Worm (Caenorhabditis elegans): ENCODE measurements around the gene F17C11.26.
A peak's percentile ranks its signal among the peaks of the same experiment; 100 is the strongest.

The F17C11.26 gene

ce11 chrV:10954334-10954733 lies 13.1 kb downstream of the F17C11.26 start, which contains the start of gene clec-221:
Gene clec-221 (minus strand): TSS chrV:10954434.
- no peak for TF ChIP-seq tbx-2 (tag; optimal IDR thresholded peaks at IDR 0.05)
- no peak for TF ChIP-seq jun-1 (tag; optimal IDR thresholded peaks at IDR 0.05)
- TF ChIP-seq ceh-82 (tag; optimal IDR thresholded peaks at IDR 0.05): no peak

- peak; percentile 70 for TF ChIP-seq elt-2 (tag; optimal IDR thresholded peaks at IDR 0.05)
- TF ChIP-seq mdl-1 (tag; optimal IDR thresholded peaks at IDR 0.05): no peak
- TF ChIP-seq elt-3 (tag; optimal IDR thresholded peaks at IDR 0.05): no peak
- no peak for TF ChIP-seq pha-4 (tag; optimal IDR thresholded peaks at IDR 0.05)
- TF ChIP-seq pqm-1 (tag; optimal IDR thresholded peaks at IDR 0.05): peak; percentile 82
- no peak for TF ChIP-seq ceh-16 (tag; optimal IDR thresholded peaks at IDR 0.05)
- no peak for TF ChIP-seq nhr-12 (tag; optimal IDR thresholded peaks at IDR 0.05)
- no peak for TF ChIP-seq ceh-82 (tag; optimal IDR thresholded peaks at IDR 0.05)
- no peak for TF ChIP-seq R02D3.7 (tag; optimal IDR thresholded peaks at IDR 0.05)
- TF ChIP-seq mml-1 (tag; optimal IDR thresholded peaks at IDR 0.05): no peak
- TF ChIP-seq lin-39 (tag; optimal IDR thresholded peaks at IDR 0.05): no peak
Measured at ce11 chrV:10954832-10955231, 13.6 kb downstream of the F17C11.26 start, which contains the start of gene F17C11.6. Gene F17C11.6 (plus strand): TSS chrV:10955121.

ce11 chrV:10955681-10956476 lies 14.6 kb downstream of the F17C11.26 start, which contains the start of gene F17C11.13:
Gene F17C11.13 (plus strand): TSS chrV:10955923.
- peak; percentile 32 for TF ChIP-seq pqm-1 (tag; optimal IDR thresholded peaks at IDR 0.05)
- peak; percentile 59 for TF ChIP-seq elt-2 (tag; optimal IDR thresholded peaks at IDR 0.05)
- TF ChIP-seq mml-1 (tag; optimal IDR thresholded peaks at IDR 0.05): no peak

DNA sequence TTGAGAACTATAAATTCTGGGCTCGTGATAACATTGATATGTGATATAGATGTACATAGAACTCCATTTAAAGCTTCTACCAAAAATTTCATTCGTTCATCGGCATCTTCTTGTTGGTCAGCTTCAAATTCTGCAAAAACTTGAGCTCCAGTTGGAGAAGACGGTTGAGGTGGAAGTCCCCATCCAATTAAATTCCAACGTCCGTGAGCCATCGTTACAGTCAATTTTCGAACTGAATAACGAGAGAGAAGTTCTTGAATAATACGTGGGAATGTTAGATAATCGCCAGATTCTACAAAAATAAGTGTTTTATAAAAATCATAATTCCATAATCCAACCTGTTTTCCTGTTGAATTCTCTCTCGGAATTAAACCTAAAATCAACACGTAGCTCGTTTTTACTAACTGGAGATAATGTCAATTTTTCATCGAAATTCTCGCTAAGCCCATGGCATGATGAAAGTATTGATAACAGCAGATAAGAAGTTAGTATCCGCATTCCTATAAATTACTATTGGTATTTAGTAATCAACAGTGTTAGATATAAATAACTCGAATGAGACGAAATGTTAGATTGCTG lies 17.2 kb downstream of the F17C11.26 start, which contains the start of gene pigt-1:
Gene pigt-1, minus strand, starts transcription at position 500 of the 579 bp plus-strand sequence.
- no peak for TF ChIP-seq egl-27 (tag; optimal IDR thresholded peaks at IDR 0.05)
- TF ChIP-seq nhr-76 (tag; optimal IDR thresholded peaks at IDR 0.05): no peak
- peak; percentile 28 for TF ChIP-seq nhr-43 (tag; optimal IDR thresholded peaks at IDR 0.05; ENCODE audit: poor library complexity, severe bottlenecking)
- TF ChIP-seq ceh-16 (tag; optimal IDR thresholded peaks at IDR 0.05): no peak
- no peak for TF ChIP-seq elt-1 (tag; optimal IDR thresholded peaks at IDR 0.05)
- no peak for TF ChIP-seq pha-4 (tag; optimal IDR thresholded peaks at IDR 0.05)
- TF ChIP-seq ZK546.5 (tag; optimal IDR thresholded peaks at IDR 0.05): no peak
- TF ChIP-seq nhr-11 (tag; optimal IDR thresholded peaks at IDR 0.05): no peak
- peak; percentile 37 for TF ChIP-seq elt-2 (tag; optimal IDR thresholded peaks at IDR 0.05)
- TF ChIP-seq ceh-28 (tag; optimal IDR thresholded peaks at IDR 0.05): peak; percentile 35
- TF ChIP-seq nhr-12 (tag; optimal IDR thresholded peaks at IDR 0.05): no peak
- no peak for TF ChIP-seq ztf-4 (tag; optimal IDR thresholded peaks at IDR 0.05)
- TF ChIP-seq nhr-23 (tag; optimal IDR thresholded peaks at IDR 0.05): no peak
- TF ChIP-seq tbx-2 (tag; optimal IDR thresholded peaks at IDR 0.05): no peak
- no peak for TF ChIP-seq unc-62 (GFP tag; optimal IDR thresholded peaks at IDR 0.05)
- TF ChIP-seq mml-1 (tag; optimal IDR thresholded peaks at IDR 0.05): no peak
- no peak for TF ChIP-seq ama-1 (optimal IDR thresholded peaks at IDR 0.05)

DNA sequence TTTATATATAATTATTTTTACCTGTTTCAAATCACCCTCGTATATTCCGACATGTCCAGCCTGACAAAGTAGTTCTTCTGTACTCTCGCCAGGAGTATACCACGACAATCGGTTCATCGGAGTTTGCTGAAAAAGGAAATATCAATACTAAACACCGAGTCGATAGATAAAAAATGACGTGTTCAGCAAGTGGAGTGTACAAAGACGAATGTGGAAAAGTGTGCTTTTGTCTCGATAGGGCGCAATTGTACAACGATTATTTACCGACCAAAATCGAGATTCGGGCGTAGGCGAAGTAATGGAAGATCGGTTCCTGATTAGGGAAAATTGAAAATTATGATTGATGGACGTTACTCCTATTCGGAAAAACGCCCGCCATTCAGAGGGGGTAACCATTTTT lies 19.3 kb downstream of the F17C11.26 start, which contains the start of gene vps-36:
Gene vps-36, minus strand, starts transcription at position 126 of the 400 bp plus-strand sequence.
- no peak for TF ChIP-seq egl-27 (tag; optimal IDR thresholded peaks at IDR 0.05)
- TF ChIP-seq zag-1 (tag; optimal IDR thresholded peaks at IDR 0.05): no peak
- no peak for TF ChIP-seq daf-12 (tag; optimal IDR thresholded peaks at IDR 0.05)
- TF ChIP-seq tbx-2 (tag; optimal IDR thresholded peaks at IDR 0.05): no peak
- no peak for TF ChIP-seq mdl-1 (tag; optimal IDR thresholded peaks at IDR 0.05)
- TF ChIP-seq ceh-82 (tag; optimal IDR thresholded peaks at IDR 0.05): no peak
- TF ChIP-seq nhr-76 (tag; optimal IDR thresholded peaks at IDR 0.05): no peak
- TF ChIP-seq ztf-11 (tag; optimal IDR thresholded peaks at IDR 0.05): no peak
- no peak for TF ChIP-seq snpc-4 (tag; optimal IDR thresholded peaks at IDR 0.05)
- no peak for TF ChIP-seq nhr-43 (tag; optimal IDR thresholded peaks at IDR 0.05; ENCODE audit: poor library complexity, severe bottlenecking)
- no peak for TF ChIP-seq ZK546.5 (tag; optimal IDR thresholded peaks at IDR 0.05)
- TF ChIP-seq lin-39 (tag; optimal IDR thresholded peaks at IDR 0.05): no peak
- peak; percentile 74 for TF ChIP-seq pha-4 (tag; optimal IDR thresholded peaks at IDR 0.05)
- TF ChIP-seq nhr-23 (tag; optimal IDR thresholded peaks at IDR 0.05): no peak
- no peak for TF ChIP-seq aly-2 (tag; optimal IDR thresholded peaks at IDR 0.05)
- TF ChIP-seq jun-1 (tag; optimal IDR thresholded peaks at IDR 0.05): no peak
- TF ChIP-seq hmg-11 (tag; optimal IDR thresholded peaks at IDR 0.05): no peak
- no peak for TF ChIP-seq ama-1 (optimal IDR thresholded peaks at IDR 0.05)
- TF ChIP-seq lin-15B (tag; optimal IDR thresholded peaks at IDR 0.05): peak; percentile 21
- TF ChIP-seq ceh-9 (tag; optimal IDR thresholded peaks at IDR 0.05): no peak
- no peak for TF ChIP-seq nfya-1 (tag; optimal IDR thresholded peaks at IDR 0.05; ENCODE audit: insufficient read depth)
- TF ChIP-seq ztf-4 (tag; optimal IDR thresholded peaks at IDR 0.05): no peak
- peak; percentile 59 for TF ChIP-seq pqm-1 (tag; optimal IDR thresholded peaks at IDR 0.05)
- no peak for TF ChIP-seq lsy-12 (tag; optimal IDR thresholded peaks at IDR 0.05)
- peak; percentile 65 for TF ChIP-seq elt-2 (tag; optimal IDR thresholded peaks at IDR 0.05)

All from whole organism, L3 larva.